Worm (Caenorhabditis elegans) whole organism, L3 larva: ENCODE data around the gene ZK131.11.

Experiments
- ama-1 ChIP-seq: fragments of 150-350 bp; optimal IDR thresholded peaks from 2 replicates; lab custom pipeline; 2018
- ceh-82 ChIP-seq: fragments of 150-350 bp; optimal IDR thresholded peaks from 2 replicates; lab custom pipeline; 2014; ENCODE audit warnings: missing biosample characterization, missing genetic modification characterization
- lin-15B ChIP-seq: fragments of 150-350 bp; optimal IDR thresholded peaks from 2 replicates; lab custom pipeline; 2014; ENCODE audit warnings: missing biosample characterization, missing genetic modification characterization
- nhr-11 ChIP-seq: fragments of 150-350 bp; optimal IDR thresholded peaks from 2 replicates; lab custom pipeline; 2014; ENCODE audit warnings: missing biosample characterization, missing genetic modification characterization
- nhr-23 ChIP-seq: fragments of 150-350 bp; optimal IDR thresholded peaks from 2 replicates; lab custom pipeline; 2014; ENCODE audit warnings: missing biosample characterization, missing genetic modification reagents, missing genetic modification characterization
- nhr-237 ChIP-seq: fragments of 150-350 bp; optimal IDR thresholded peaks from 2 replicates; lab custom pipeline; 2014; ENCODE audit warnings: missing biosample characterization, missing genetic modification characterization
- skn-1 ChIP-seq: fragments of 150-350 bp; optimal IDR thresholded peaks from 2 replicates; lab custom pipeline; 2014; ENCODE audit warnings: missing biosample characterization, missing genetic modification characterization
- unc-39 ChIP-seq: sonication (generic microtip); optimal IDR thresholded peaks from 4 replicates; lab custom pipeline; 2017; ENCODE audit warnings: missing biosample characterization, missing genetic modification characterization
- ztf-11 ChIP-seq: fragments of 150-350 bp; optimal IDR thresholded peaks from 2 replicates; lab custom pipeline; 2014; ENCODE audit warnings: missing biosample characterization, missing genetic modification characterization

ce11 chrII:13833505-13833904 is 41.5 kb downstream of the ZK131.11 start, which contains the start of gene F08G2.5:
- TF ChIP-seq skn-1 (tag; lab: Kevin White, UChicago) (no peak), ama-1 (no peak), ztf-11 (tag; lab: Kevin White, UChicago) (no peak), nhr-23 (tag; lab: Kevin White, UChicago) (no peak), nhr-237 (no peak), unc-39 (tag; lab: Kevin White, UChicago) (no peak), ceh-82 (tag; lab: Kevin White, UChicago) (no peak), lin-15B (tag; lab: Kevin White, UChicago) (no peak), nhr-11 (no peak)
